Worm (Caenorhabditis elegans) whole organism, L3 larva: ENCODE measurements around the gene idpp-9.

Experiments
- R02D3.7 ChIP-seq: fragments of 150-350 bp; optimal IDR thresholded peaks from 2 replicates; lab custom pipeline; 2014; ENCODE audit warnings: missing biosample characterization, missing genetic modification characterization
- ZK546.5 ChIP-seq: sonication (generic microtip); optimal IDR thresholded peaks from 2 replicates; lab custom pipeline; 2017; ENCODE audit warnings: missing biosample characterization, missing genetic modification characterization
- aly-2 ChIP-seq: fragments of 150-350 bp; optimal IDR thresholded peaks from 2 replicates; lab custom pipeline; 2014; ENCODE audit warnings: missing biosample characterization, missing genetic modification characterization
- ama-1 ChIP-seq: fragments of 150-350 bp; optimal IDR thresholded peaks from 2 replicates; lab custom pipeline; 2018
- ceh-16 ChIP-seq: sonication (generic microtip); optimal IDR thresholded peaks from 2 replicates; lab custom pipeline; 2017; ENCODE audit warnings: missing biosample characterization, missing genetic modification characterization
- ceh-28 ChIP-seq: fragments of 150-350 bp; optimal IDR thresholded peaks from 2 replicates; lab custom pipeline; 2014; ENCODE audit warnings: missing biosample characterization, missing genetic modification reagents, missing genetic modification characterization
- ceh-82 ChIP-seq: fragments of 150-350 bp; optimal IDR thresholded peaks from 2 replicates; lab custom pipeline; 2014; ENCODE audit warnings: missing biosample characterization, missing genetic modification characterization
- egl-27 ChIP-seq: sonication (generic microtip); optimal IDR thresholded peaks from 4 replicates; lab custom pipeline; 2017; ENCODE audit warnings: missing biosample characterization, missing genetic modification reagents, missing genetic modification characterization
- egl-5 ChIP-seq: fragments of 150-350 bp; optimal IDR thresholded peaks from 2 replicates; lab custom pipeline; 2017; ENCODE audit warnings: missing biosample characterization, missing genetic modification reagents, missing genetic modification characterization, inconsistent platforms
- elt-2 ChIP-seq: sonication (generic microtip); optimal IDR thresholded peaks from 2 replicates; lab custom pipeline; 2016; ENCODE audit warnings: missing genetic modification reagents, mild to moderate bottlenecking, missing genetic modification characterization, missing compliant biosample characterization
- elt-3 ChIP-seq, 3 experiments: fragments of 150-350 bp in 1 of 3; sonication (generic microtip) in 2 of 3; optimal IDR thresholded peaks; 2 replicates in 2 of 3; 4 replicates in 1 of 3; lab custom pipeline; 2014 to 2017; ENCODE audit warnings: missing biosample characterization in 3 of 3, missing genetic modification characterization in 3 of 3
- eor-1 ChIP-seq, 2 experiments: fragments of 150-350 bp; optimal IDR thresholded peaks; 2 replicates each; lab custom pipeline; 2014 to 2018; ENCODE audit warnings: missing biosample characterization in 2 of 2, missing genetic modification characterization in 2 of 2
- fkh-10 ChIP-seq: sonication (generic microtip); optimal IDR thresholded peaks from 2 replicates; lab custom pipeline; 2017; ENCODE audit warnings: missing biosample characterization, missing genetic modification reagents, missing genetic modification characterization
- fkh-2 ChIP-seq: fragments of 150-350 bp; optimal IDR thresholded peaks from 2 replicates; lab custom pipeline; 2014; ENCODE audit warnings: missing biosample characterization, missing genetic modification reagents, missing genetic modification characterization
- hmg-11 ChIP-seq: sonication (generic microtip); optimal IDR thresholded peaks from 2 replicates; lab custom pipeline; 2016; ENCODE audit warnings: missing genetic modification characterization, missing compliant biosample characterization
- jun-1 ChIP-seq: fragments of 150-350 bp; optimal IDR thresholded peaks from 2 replicates; lab custom pipeline; 2014; ENCODE audit warnings: missing biosample characterization, missing genetic modification reagents, missing genetic modification characterization
- lin-15B ChIP-seq: fragments of 150-350 bp; optimal IDR thresholded peaks from 2 replicates; lab custom pipeline; 2014; ENCODE audit warnings: missing biosample characterization, missing genetic modification characterization
- lin-39 ChIP-seq: fragments of 150-350 bp; optimal IDR thresholded peaks from 2 replicates; lab custom pipeline; 2018; ENCODE audit warnings: missing biosample characterization, missing genetic modification reagents, missing genetic modification characterization
- mdl-1 ChIP-seq: fragments of 150-350 bp; optimal IDR thresholded peaks from 2 replicates; lab custom pipeline; 2014; ENCODE audit warnings: missing biosample characterization, missing genetic modification characterization
- mml-1 ChIP-seq: fragments of 150-350 bp; sonication (generic microtip); optimal IDR thresholded peaks from 3 replicates; lab custom pipeline; 2014; ENCODE audit warnings: missing biosample characterization, missing genetic modification characterization
- nfya-1 ChIP-seq: sonication (generic microtip); optimal IDR thresholded peaks from 2 replicates; lab custom pipeline; 2017; ENCODE audit warnings: missing genetic modification characterization, mild to moderate bottlenecking, missing compliant biosample characterization, antibody characterized with exemption, moderate library complexity; ENCODE audit not compliant: insufficient read depth
- nhr-23 ChIP-seq: fragments of 150-350 bp; optimal IDR thresholded peaks from 2 replicates; lab custom pipeline; 2014; ENCODE audit warnings: missing biosample characterization, missing genetic modification reagents, missing genetic modification characterization
- nhr-25 ChIP-seq: sonication (generic microtip); optimal IDR thresholded peaks from 2 replicates; lab custom pipeline; 2017; ENCODE audit warnings: missing biosample characterization, missing genetic modification characterization
- nhr-28 ChIP-seq: fragments of 150-350 bp; optimal IDR thresholded peaks from 2 replicates; lab custom pipeline; 2014; ENCODE audit warnings: missing biosample characterization, missing genetic modification characterization
- nhr-43 ChIP-seq: sonication (generic microtip); optimal IDR thresholded peaks from 2 replicates; lab custom pipeline; 2016; ENCODE audit warnings: mild to moderate bottlenecking, missing genetic modification characterization, missing compliant biosample characterization; ENCODE audit not compliant: poor library complexity, severe bottlenecking
- nhr-76 ChIP-seq: fragments of 150-350 bp; sonication (generic microtip); optimal IDR thresholded peaks from 5 replicates; lab custom pipeline; 2014; ENCODE audit warnings: missing biosample characterization, missing genetic modification characterization
- nhr-77 ChIP-seq: fragments of 150-350 bp; optimal IDR thresholded peaks from 2 replicates; lab custom pipeline; 2014; ENCODE audit warnings: missing biosample characterization, missing genetic modification characterization
- pha-4 ChIP-seq: fragments of 150-350 bp; optimal IDR thresholded peaks from 2 replicates; lab custom pipeline; 2014; ENCODE audit warnings: missing biosample characterization, missing genetic modification reagents, missing genetic modification characterization
- pqm-1 ChIP-seq: fragments of 150-350 bp; optimal IDR thresholded peaks from 2 replicates; lab custom pipeline; 2017; ENCODE audit warnings: missing biosample characterization, missing genetic modification characterization, inconsistent platforms
- sea-2 ChIP-seq: fragments of 150-350 bp; sonication (generic microtip); optimal IDR thresholded peaks from 4 replicates; lab custom pipeline; 2014; ENCODE audit warnings: missing biosample characterization, missing genetic modification reagents, missing genetic modification characterization
- snpc-4 ChIP-seq: fragments of 150-350 bp; optimal IDR thresholded peaks from 2 replicates; lab custom pipeline; 2014; ENCODE audit warnings: missing biosample characterization, missing genetic modification characterization
- unc-39 ChIP-seq: sonication (generic microtip); optimal IDR thresholded peaks from 4 replicates; lab custom pipeline; 2017; ENCODE audit warnings: missing biosample characterization, missing genetic modification characterization
- zag-1 ChIP-seq: fragments of 150-350 bp; optimal IDR thresholded peaks from 2 replicates; lab custom pipeline; 2014; ENCODE audit warnings: missing biosample characterization, missing genetic modification characterization
- ztf-11 ChIP-seq: fragments of 150-350 bp; optimal IDR thresholded peaks from 2 replicates; lab custom pipeline; 2014; ENCODE audit warnings: missing biosample characterization, missing genetic modification characterization
- ztf-4 ChIP-seq: fragments of 150-350 bp; optimal IDR thresholded peaks from 2 replicates; lab custom pipeline; 2014; ENCODE audit warnings: missing biosample characterization, missing genetic modification characterization

idpp-9 gene

ce11 chrX:3919689-3920088 lies 4.0 kb upstream of the idpp-9 start:
- TF ChIP-seq mdl-1 (tag; lab: Kevin White, UChicago) (no peak), pqm-1 (tag; lab: Kevin White, UChicago) (no peak), hmg-11 (tag; lab: Kevin White, UChicago) (no peak), nhr-77 (tag; lab: Kevin White, UChicago) (no peak), fkh-10 (GFP tag; lab: Kevin White, UChicago) (no peak), nfya-1 (tag; lab: Kevin White, UChicago) (no peak), ZK546.5 (no peak), zag-1 (no peak), lin-39 (tag; lab: Kevin White, UChicago) (no peak), egl-5 (tag; lab: Kevin White, UChicago) (no peak), nhr-76 (tag; lab: Kevin White, UChicago) (no peak), elt-3 (tag; optimal IDR thresholded peaks at IDR 0.05; lab: Kevin White, UChicago) (no peak), ceh-28 (tag; lab: Kevin White, UChicago) (no peak), fkh-2 (no peak)
- TF ChIP-seq, all 47 proteins: peak for 0

ce11 chrX:3918182-3918581 lies 2.5 kb upstream of the idpp-9 start:
- TF ChIP-seq unc-39 (tag; lab: Kevin White, UChicago) (no peak), nhr-77 (tag; lab: Kevin White, UChicago) (no peak), ztf-11 (tag; lab: Kevin White, UChicago) (no peak), pha-4 (tag; lab: Kevin White, UChicago) (no peak), lin-15B (tag; lab: Kevin White, UChicago) (no peak), elt-3 (tag; optimal IDR thresholded peaks at IDR 0.05; lab: Kevin White, UChicago) (no peak), jun-1 (no peak), nhr-28 (tag; lab: Kevin White, UChicago) (no peak), elt-2 (tag; lab: Kevin White, UChicago) (no peak), ama-1 (lab: Kevin White, UChicago) (no peak), ztf-4 (no peak), fkh-10 (GFP tag; lab: Kevin White, UChicago) (no peak), sea-2 (GFP tag; lab: Kevin White, UChicago) (no peak)
- TF ChIP-seq, all 47 proteins: peak for 0

ce11 chrX:3917013-3917412 lies 1.4 kb upstream of the idpp-9 start, which contains the start of gene T22B2.3:
Gene T22B2.3 (plus strand): TSS chrX:3917313.
- TF ChIP-seq lin-39 (tag; lab: Kevin White, UChicago): no peak
- TF ChIP-seq pha-4 (tag; lab: Kevin White, UChicago): no peak
- TF ChIP-seq aly-2 (tag; lab: Kevin White, UChicago): no peak
- TF ChIP-seq, all 47 proteins: peak for 0

ce11 chrX:3914273-3914672 lies 1.4 kb downstream of the idpp-9 start:
- TF ChIP-seq nhr-43 (tag; lab: Kevin White, UChicago) (no peak), unc-39 (tag; lab: Kevin White, UChicago) (no peak), ceh-16 (tag; lab: Kevin White, UChicago) (no peak), egl-27 (no peak), hmg-11 (tag; lab: Kevin White, UChicago) (no peak), snpc-4 (tag; lab: Kevin White, UChicago) (no peak), egl-5 (tag; lab: Kevin White, UChicago) (no peak), ceh-28 (tag; lab: Kevin White, UChicago) (no peak)

ce11 chrX:3911280-3911679 lies 4.4 kb downstream of the idpp-9 start, which contains the start of gene T22B2.5:
Gene T22B2.5 (minus strand): TSS chrX:3911380.
- TF ChIP-seq eor-1 (tag; optimal IDR thresholded peaks at IDR 0.05; lab: Kevin White, UChicago) (no peak), R02D3.7 (tag; lab: Kevin White, UChicago) (no peak), mml-1 (no peak), ZK546.5 (no peak)

ce11 chrX:3904568-3904967 lies 11.1 kb downstream of the idpp-9 start, which contains the start of gene sup-12:
Gene sup-12 (plus strand): TSS chrX:3904584.
- no peak for TF ChIP-seq nhr-23
- TF ChIP-seq ceh-28 (tag; lab: Kevin White, UChicago): no peak
- TF ChIP-seq ceh-82 (tag; lab: Kevin White, UChicago): no peak
- no peak for TF ChIP-seq nhr-77 (tag; lab: Kevin White, UChicago)
- no peak for TF ChIP-seq unc-39 (tag; lab: Kevin White, UChicago)
- no peak for TF ChIP-seq fkh-2
- no peak for TF ChIP-seq nhr-43 (tag; lab: Kevin White, UChicago)
- TF ChIP-seq lin-39 (tag; lab: Kevin White, UChicago): no peak
- TF ChIP-seq nhr-25 (tag; lab: Kevin White, UChicago): no peak
- TF ChIP-seq ztf-11 (tag; lab: Kevin White, UChicago): no peak
- no peak for TF ChIP-seq nhr-28 (tag; lab: Kevin White, UChicago)
- TF ChIP-seq pqm-1 (tag; lab: Kevin White, UChicago): no peak
- TF ChIP-seq snpc-4 (tag; lab: Kevin White, UChicago): no peak
